Fruit fly (Drosophila melanogaster) whole organism, prepupa: ENCODE measurements around the gene ScsbetaA.

Experiments used
- CG3032 ChIP-seq: fragments of 200-800 bp; optimal IDR thresholded peaks from 2 replicates; lab custom pipeline; 2019; ENCODE audit warnings: missing biosample characterization, mild to moderate bottlenecking, missing genetic modification characterization, moderate library complexity
- CG6276 ChIP-seq: fragments of 200-800 bp; sonication (Bioruptor generic); optimal IDR thresholded peaks from 2 replicates; lab custom pipeline; 2017; ENCODE audit warnings: missing biosample characterization, mild to moderate bottlenecking, missing genetic modification characterization
- CG7368 ChIP-seq: fragments of 200-800 bp; sonication (Bioruptor generic); optimal IDR thresholded peaks from 3 replicates; lab custom pipeline; 2016; ENCODE audit warnings: missing biosample characterization, missing genetic modification characterization
- Hr39 ChIP-seq: fragments of 200-800 bp; sonication (Bioruptor generic); optimal IDR thresholded peaks from 2 replicates; lab custom pipeline; 2016; ENCODE audit warnings: missing biosample characterization, missing genetic modification characterization
- net ChIP-seq: fragments of 200-800 bp; sonication (Bioruptor generic); optimal IDR thresholded peaks from 3 replicates; lab custom pipeline; 2016; ENCODE audit warnings: missing biosample characterization, missing genetic modification characterization

dm6 chr3R:8914919-8915318, 23.6 kb upstream of the ScsbetaA start:
- TF ChIP-seq CG6276 (GFP tag; lab: Kevin White, UChicago) (no peak), Hr39 (GFP tag; lab: Kevin White, UChicago) (no peak), CG3032 (tag; lab: Kevin White, UChicago) (no peak), net (GFP tag; lab: Kevin White, UChicago) (no peak), CG7368 (GFP tag; lab: Kevin White, UChicago) (no peak)
